Worm (Caenorhabditis elegans) whole organism, midembryonic: ENCODE results near the gene ucr-2.2.

Source experiments
- cog-1 ChIP-seq: sonication (generic microtip); optimal IDR thresholded peaks from 2 replicates; lab custom pipeline; 2016; ENCODE audit warnings: missing genetic modification characterization, missing compliant biosample characterization
- ztf-23 ChIP-seq: fragments of 200-800 bp; sonication (Bioruptor generic); IDR thresholded peaks from 2 replicates; pipeline ENCODE4 v1.3.6; 2022; ENCODE audit warnings: missing genetic modification reagents, missing genetic modification characterization, missing compliant biosample characterization

DNA sequence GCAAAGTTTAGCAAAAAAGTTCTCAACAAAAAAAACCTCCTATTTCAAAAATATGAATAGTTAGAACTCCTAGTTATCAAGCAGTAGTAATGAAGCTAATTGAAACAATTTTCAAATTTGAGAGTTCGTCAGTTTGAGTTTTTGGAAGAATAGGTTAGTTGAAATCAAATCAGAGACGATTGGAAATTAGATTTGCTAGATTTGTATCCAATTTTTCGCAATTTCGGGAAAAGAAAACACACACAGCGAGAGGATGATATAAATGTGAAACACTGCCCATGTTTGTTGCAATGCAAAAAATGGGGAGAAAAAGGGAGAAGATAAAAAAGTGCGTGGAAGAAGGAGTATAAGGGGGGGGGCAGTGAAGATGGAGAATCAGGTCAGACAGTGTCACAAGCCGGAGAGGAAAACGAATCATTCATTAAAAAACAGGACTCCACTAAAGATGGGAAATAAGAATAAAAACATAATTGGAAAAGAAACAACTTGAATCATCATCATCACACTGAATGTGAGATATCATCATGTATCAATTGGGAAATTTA lies 51.5 kb downstream of the ucr-2.2 start:
- TF ChIP-seq ztf-23 (no peak), cog-1 (tag; lab: Kevin White, UChicago) (no peak)
